Fruit fly (Drosophila melanogaster): ENCODE data around the gene CG6333.

The CG6333 gene

DNA sequence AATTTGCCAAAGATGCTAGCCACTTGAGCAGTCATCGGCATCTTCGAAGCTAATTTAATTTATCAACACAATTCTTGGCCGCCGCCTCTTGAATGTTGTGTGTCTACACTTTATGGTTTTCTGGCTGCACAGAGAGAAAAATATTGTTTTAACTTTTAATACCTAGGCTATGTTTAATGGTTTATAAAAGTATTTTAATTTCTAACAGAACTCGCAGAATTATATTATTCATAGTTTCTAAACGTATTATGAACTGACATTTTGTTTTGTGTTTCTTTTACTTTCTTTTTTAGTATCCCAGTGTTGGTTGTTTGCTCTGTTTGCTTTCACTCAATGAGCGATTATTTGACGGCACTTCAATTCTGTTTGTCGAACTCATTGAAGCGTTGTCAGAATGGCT lies 46.2 kb upstream of the CG6333 start (continued):
- TF ChIP-seq CG2120 (GFP tag; optimal IDR thresholded peaks at IDR 0.05) (peak; percentile 33), disco-r (GFP tag; optimal IDR thresholded peaks at IDR 0.05) (no peak), Nf-YA (GFP tag; IDR thresholded peaks at IDR 0.05) (0 out of 2 replicates have a peak, but pooled peaks have one; percentile 6), trem (tag; optimal IDR thresholded peaks at IDR 0.05) (peak; percentile 40), ATbp (GFP tag; optimal IDR thresholded peaks at IDR 0.05) (peak; percentile 31), CG14710 (tag; optimal IDR thresholded peaks at IDR 0.05) (peak; percentile 41), pan (optimal IDR thresholded peaks at IDR 0.05) (no peak), pan (GFP tag; optimal IDR thresholded peaks at IDR 0.05 in 1 of 2, IDR thresholded peaks at IDR 0.05 in 1 of 2) (peak in 1 of 2 experiments; percentile 67), Ada2b (GFP tag; IDR thresholded peaks at IDR 0.05) (peak; percentile 32; the same call in 1 of the 2 replicates), CG12236 (GFP tag; optimal IDR thresholded peaks at IDR 0.05) (no peak), CG17359 (tag; optimal IDR thresholded peaks at IDR 0.05) (peak; percentile 59), CG14050 (GFP tag; IDR thresholded peaks at IDR 0.05) (no peak), Doc3 (GFP tag; IDR thresholded peaks at IDR 0.05; ENCODE audit: partially characterized antibody) (no peak), maf-S (GFP tag; optimal IDR thresholded peaks at IDR 0.05) (peak; percentile 18), HLH3B (GFP tag; IDR thresholded peaks at IDR 0.05) (0 out of 2 replicates have a peak, but pooled peaks have one; percentile 24), CG18599 (GFP tag; optimal IDR thresholded peaks at IDR 0.05) (peak; percentile 3), row (GFP tag; IDR thresholded peaks at IDR 0.05) (peak; percentile 58), CG10267 (tag; optimal IDR thresholded peaks at IDR 0.05) (peak; percentile 12), CG15269 (tag; optimal IDR thresholded peaks at IDR 0.05) (peak; percentile 36), CG1233 (GFP tag; optimal IDR thresholded peaks at IDR 0.05) (peak; percentile 0), fd3F (GFP tag; optimal IDR thresholded peaks at IDR 0.05) (peak; percentile 4), pho (GFP tag; optimal IDR thresholded peaks at IDR 0.05) (peak; percentile 3), Med (GFP tag) (peak; percentile 78), Hr51 (GFP tag; optimal IDR thresholded peaks at IDR 0.05) (peak in 1 of 2 experiments; percentile 32), CG11695 (GFP tag; IDR thresholded peaks at IDR 0.05) (peak; percentile 50; the same call in 1 of the 3 replicates), CG30403 (GFP tag; optimal IDR thresholded peaks at IDR 0.05) (peak; percentile 45), Nf-YB (GFP tag; optimal IDR thresholded peaks at IDR 0.05) (peak; percentile 9), CG7839 (tag; optimal IDR thresholded peaks at IDR 0.05) (peak; percentile 37), Ssrp (tag; optimal IDR thresholded peaks at IDR 0.05) (peak; percentile 36), Taf1 (GFP tag; IDR thresholded peaks at IDR 0.05) (no peak), CG2678 (tag; optimal IDR thresholded peaks at IDR 0.05) (peak; percentile 69), CG17568 (GFP tag; optimal IDR thresholded peaks at IDR 0.05) (no peak), CG32532 (GFP tag; IDR thresholded peaks at IDR 0.05) (no peak), ssp (GFP tag; IDR thresholded peaks at IDR 0.05) (no peak), lmd (GFP tag; IDR thresholded peaks at IDR 0.05) (0 out of 2 replicates have a peak, but pooled peaks have one; percentile 27), lab (GFP tag; optimal IDR thresholded peaks at IDR 0.05) (peak; percentile 42), CG4707 (GFP tag; optimal IDR thresholded peaks at IDR 0.05) (peak; percentile 22), CG13424 (tag; optimal IDR thresholded peaks at IDR 0.05) (peak; percentile 48), kni (GFP tag; optimal IDR thresholded peaks at IDR 0.05) (peak; percentile 5), CG2202 (tag; optimal IDR thresholded peaks at IDR 0.05) (peak; percentile 21), CG4820 (GFP tag; optimal IDR thresholded peaks at IDR 0.05) (peak; percentile 16), sens (GFP tag) (peak; percentile 80), hb (GFP tag; IDR thresholded peaks at IDR 0.05; ENCODE audit: partially characterized antibody) (no peak), Xrp1 (GFP tag; IDR thresholded peaks at IDR 0.05) (peak; percentile 56; the same call in 1 of the 2 replicates), lola (GFP tag; optimal IDR thresholded peaks at IDR 0.05) (peak in 1 of 3 experiments; percentile 40), CG10462 (GFP tag; optimal IDR thresholded peaks at IDR 0.05) (no peak), fu2 (GFP tag; optimal IDR thresholded peaks at IDR 0.05) (no peak), dysf (GFP tag; IDR thresholded peaks at IDR 0.05) (0 out of 3 replicates have a peak, but pooled peaks have one; percentile 36), gem (tag; optimal IDR thresholded peaks at IDR 0.05) (peak; percentile 77)

Data from whole organism, embryonic.